Fruit fly (Drosophila melanogaster): ENCODE results near the gene CG32022.

The CG32022 gene

DNA sequence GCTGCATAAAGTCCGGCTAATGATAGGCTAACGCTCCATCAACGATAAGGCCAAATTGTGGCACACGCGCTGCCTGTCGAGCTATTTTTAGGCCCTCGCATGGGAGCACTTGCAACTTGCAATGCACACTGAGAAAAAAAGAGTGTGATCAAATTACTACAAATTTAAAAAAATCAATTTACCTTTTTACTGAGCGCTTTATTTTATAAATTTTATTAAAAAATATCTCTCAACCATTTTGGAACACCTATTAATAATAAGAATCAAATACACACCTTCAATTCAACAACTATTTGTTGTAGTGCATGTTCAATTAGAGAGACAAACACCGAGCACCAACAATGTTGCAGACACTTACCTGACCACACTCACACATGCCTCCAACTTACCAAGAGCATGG lies 44.4 kb upstream of the CG32022 start (continued):
- TF ChIP-seq Lhr (GFP tag; optimal IDR thresholded peaks at IDR 0.05) (no peak), CG12155 (GFP tag; optimal IDR thresholded peaks at IDR 0.05) (no peak), dati (GFP tag; IDR thresholded peaks at IDR 0.05) (peak; percentile 47; the same call in 1 of the 2 replicates), Oaz (GFP tag; IDR thresholded peaks at IDR 0.05) (peak; percentile 14), Stat92E (GFP tag; optimal IDR thresholded peaks at IDR 0.05) (no peak), Nf-YA (GFP tag; IDR thresholded peaks at IDR 0.05) (peak; percentile 19; the same call in 1 of the 2 replicates), CG14014 (GFP tag; IDR thresholded peaks at IDR 0.05) (no peak; the same call in 1 of the 2 replicates), Atf3 (GFP tag; optimal IDR thresholded peaks at IDR 0.05) (no peak), CG18619 (GFP tag; optimal IDR thresholded peaks at IDR 0.05) (no peak), gfzf (GFP tag; optimal IDR thresholded peaks at IDR 0.05) (no peak), hb (GFP tag; IDR thresholded peaks at IDR 0.05; ENCODE audit: partially characterized antibody) (no peak), tio (GFP tag; optimal IDR thresholded peaks at IDR 0.05) (no peak), CG9609 (GFP tag; optimal IDR thresholded peaks at IDR 0.05) (no peak), vfl (GFP tag; optimal IDR thresholded peaks at IDR 0.05) (no peak), caup (GFP tag; optimal IDR thresholded peaks at IDR 0.05; ENCODE audit: severe bottlenecking) (no peak), ac (GFP tag; optimal IDR thresholded peaks at IDR 0.05) (no peak), GATAe (GFP tag; conservative IDR thresholded peaks at IDR 0.05) (no peak), Rfx (GFP tag; IDR thresholded peaks at IDR 0.05) (no peak), CG34422 (GFP tag; IDR thresholded peaks at IDR 0.05) (no peak; the same call in 1 of the 3 replicates), HLH54F (GFP tag; optimal IDR thresholded peaks at IDR 0.05) (no peak), Chrac-16 (GFP tag; optimal IDR thresholded peaks at IDR 0.05) (no peak), trh (GFP tag; optimal IDR thresholded peaks at IDR 0.05) (no peak), CG12659 (GFP tag; optimal IDR thresholded peaks at IDR 0.05) (no peak), ERR (GFP tag; optimal IDR thresholded peaks at IDR 0.05) (no peak), CG17328 (GFP tag; IDR thresholded peaks at IDR 0.05) (peak; percentile 85), CG14667 (GFP tag; IDR thresholded peaks at IDR 0.05) (peak; percentile 21; the same call in 1 of the 2 replicates), Hr78 (GFP tag; optimal IDR thresholded peaks at IDR 0.05) (peak in 1 of 2 experiments; percentile 42), salm (tag; optimal IDR thresholded peaks at IDR 0.05) (no peak), CG15269 (tag; optimal IDR thresholded peaks at IDR 0.05) (no peak), wdn (GFP tag; IDR thresholded peaks at IDR 0.05) (no peak), cg (GFP tag; optimal IDR thresholded peaks at IDR 0.05) (peak; percentile 10), sim (GFP tag; IDR thresholded peaks at IDR 0.05) (peak; percentile 72; the same call in 1 of the 2 replicates), fd96Cb (tag; optimal IDR thresholded peaks at IDR 0.05) (no peak), CG7987 (GFP tag; optimal IDR thresholded peaks at IDR 0.05) (no peak), Dip3 (GFP tag; optimal IDR thresholded peaks at IDR 0.05) (no peak), Doc3 (GFP tag; IDR thresholded peaks at IDR 0.05; ENCODE audit: partially characterized antibody) (no peak), CG5953 (GFP tag; IDR thresholded peaks at IDR 0.05) (peak; percentile 59), chm (GFP tag; IDR thresholded peaks at IDR 0.05) (peak; percentile 5; the same call in 1 of the 2 replicates), gsb-n (tag; optimal IDR thresholded peaks at IDR 0.05) (peak; percentile 77), Tbp (GFP tag; optimal IDR thresholded peaks at IDR 0.05) (no peak), oc (tag; optimal IDR thresholded peaks at IDR 0.05) (no peak), CG17568 (GFP tag; optimal IDR thresholded peaks at IDR 0.05) (no peak), CG10959 (GFP tag; IDR thresholded peaks at IDR 0.05) (peak; percentile 37), kah (GFP tag; optimal IDR thresholded peaks at IDR 0.05) (no peak), usp (GFP tag; optimal IDR thresholded peaks at IDR 0.05) (no peak), CG11696 (GFP tag; IDR thresholded peaks at IDR 0.05) (0 out of 2 replicates have a peak, but pooled peaks have one; percentile 8), vnd (GFP tag; IDR thresholded peaks at IDR 0.05; ENCODE audit: partially characterized antibody) (no peak), CG8765 (GFP tag; IDR thresholded peaks at IDR 0.05) (peak; percentile 18; the same call in 1 of the 2 replicates), ewg (GFP tag; optimal IDR thresholded peaks at IDR 0.05) (no peak), CG3281 (GFP tag; optimal IDR thresholded peaks at IDR 0.05) (no peak), CG6175 (GFP tag; IDR thresholded peaks at IDR 0.05) (no peak)
